Fruit fly (Drosophila melanogaster): Measurements from ENCODE around the gene Root.

DNA sequence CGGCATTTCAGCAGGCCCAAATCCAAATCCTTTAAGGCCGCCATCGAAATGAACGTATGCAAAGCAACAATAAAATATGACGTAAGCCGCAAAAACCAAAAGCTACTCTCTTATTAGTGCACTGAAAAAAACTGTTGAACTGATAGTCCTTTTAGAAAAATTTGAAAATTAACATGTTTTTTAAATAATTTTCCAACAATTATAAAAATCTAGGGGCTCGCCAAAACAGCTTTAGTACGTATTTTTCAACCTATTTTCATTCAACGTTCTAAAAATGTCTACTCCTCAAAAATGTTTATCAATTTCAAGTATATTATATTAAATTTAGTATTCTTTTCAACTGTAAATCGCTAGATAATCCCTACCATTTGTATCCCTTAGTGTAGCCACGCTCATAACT is 19.7 kb upstream of the Root start:
- no peak for TF ChIP-seq Myc (optimal IDR thresholded peaks at IDR 0.05)
- no peak for TF ChIP-seq psq (optimal IDR thresholded peaks at IDR 0.05)
- no peak for TF ChIP-seq h (optimal IDR thresholded peaks at IDR 0.05)
- TF ChIP-seq Sin3A (optimal IDR thresholded peaks at IDR 0.05), result no peak
- TF ChIP-seq insv (optimal IDR thresholded peaks at IDR 0.05), result no peak
- no peak for TF ChIP-seq ttk (optimal IDR thresholded peaks at IDR 0.05)

Data from Kc167 (cell line).